Fruit fly (Drosophila melanogaster): ENCODE data around the gene bsh.
A peak's percentile ranks its signal among the peaks of the same experiment; 100 is the strongest.

The bsh gene

DNA sequence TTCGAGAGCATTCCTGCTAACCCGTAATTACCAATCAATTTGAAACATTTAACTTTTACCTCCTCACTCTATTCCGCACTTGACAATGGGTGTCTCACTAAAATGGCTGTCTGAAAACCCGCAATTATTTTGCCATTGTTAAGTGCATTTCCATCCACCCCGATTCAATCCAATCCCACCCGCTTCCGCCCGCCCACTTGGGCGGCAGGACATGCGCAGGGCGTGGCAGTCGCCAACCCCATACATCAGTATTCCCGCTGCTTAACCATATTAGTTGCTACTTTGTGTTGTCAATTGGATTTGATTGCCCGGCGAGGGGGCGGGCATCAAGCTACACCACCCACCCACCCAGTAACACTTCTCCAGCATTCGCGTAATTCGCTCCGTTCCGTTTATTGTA is 3.5 kb downstream of the bsh start:
- TF ChIP-seq CG7045 (GFP tag; optimal IDR thresholded peaks at IDR 0.05) (no peak), CG11617 (GFP tag; optimal IDR thresholded peaks at IDR 0.05) (no peak), cnc (optimal IDR thresholded peaks at IDR 0.05) (no peak), CG7101 (tag; optimal IDR thresholded peaks at IDR 0.05) (no peak), CG14711 (tag; optimal IDR thresholded peaks at IDR 0.05) (no peak), tj (GFP tag; optimal IDR thresholded peaks at IDR 0.05) (no peak)

DNA sequence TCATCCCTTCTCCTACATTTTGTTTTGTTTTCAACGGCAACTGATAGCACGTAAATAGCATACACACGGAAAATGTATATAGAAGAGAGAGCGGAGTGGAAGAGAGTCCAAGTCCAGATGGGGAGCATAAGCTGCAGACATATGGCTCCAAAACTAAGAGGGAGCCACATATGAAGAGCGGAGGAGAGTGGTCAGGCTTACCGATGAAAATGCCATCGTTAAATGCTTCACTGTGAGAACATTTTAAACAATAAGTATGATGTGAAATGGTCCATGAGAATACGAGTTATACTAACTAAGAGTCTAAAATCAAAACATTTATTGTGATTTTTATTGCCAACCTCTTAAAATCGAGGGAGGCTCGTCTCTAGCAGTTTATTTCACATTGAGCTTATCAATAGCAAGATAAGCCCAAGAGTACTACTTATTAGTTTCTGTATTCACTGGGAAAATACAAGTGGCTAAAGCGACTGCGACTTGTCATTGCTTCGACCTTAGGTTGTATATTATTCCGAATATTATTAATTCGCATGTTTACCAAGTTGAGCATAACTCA is 4.2 kb downstream of the bsh start:
- no peak for TF ChIP-seq CG1620 (GFP tag; optimal IDR thresholded peaks at IDR 0.05)
- TF ChIP-seq tj (GFP tag; optimal IDR thresholded peaks at IDR 0.05) = no peak
- no peak for TF ChIP-seq CG7045 (GFP tag; optimal IDR thresholded peaks at IDR 0.05)
- TF ChIP-seq CG5204 (GFP tag; optimal IDR thresholded peaks at IDR 0.05) = no peak
- TF ChIP-seq Mnt (GFP tag; optimal IDR thresholded peaks at IDR 0.05) = no peak
- no peak for TF ChIP-seq Clk (GFP tag; optimal IDR thresholded peaks at IDR 0.05)
- TF ChIP-seq CG11617 (GFP tag; optimal IDR thresholded peaks at IDR 0.05) = no peak
- no peak for TF ChIP-seq CG7101 (tag; optimal IDR thresholded peaks at IDR 0.05)
- TF ChIP-seq toe (GFP tag; optimal IDR thresholded peaks at IDR 0.05) = no peak
- no peak for TF ChIP-seq Hr96 (GFP tag; optimal IDR thresholded peaks at IDR 0.05)
- no peak for TF ChIP-seq CG12768 (GFP tag; optimal IDR thresholded peaks at IDR 0.05)
- TF ChIP-seq cnc (optimal IDR thresholded peaks at IDR 0.05) = no peak
- TF ChIP-seq kay (GFP tag; ENCODE audit: borderline replicate concordance) = no peak
- TF ChIP-seq pad (GFP tag; optimal IDR thresholded peaks at IDR 0.05) = no peak
- no peak for TF ChIP-seq bab1 (GFP tag; optimal IDR thresholded peaks at IDR 0.05)

DNA sequence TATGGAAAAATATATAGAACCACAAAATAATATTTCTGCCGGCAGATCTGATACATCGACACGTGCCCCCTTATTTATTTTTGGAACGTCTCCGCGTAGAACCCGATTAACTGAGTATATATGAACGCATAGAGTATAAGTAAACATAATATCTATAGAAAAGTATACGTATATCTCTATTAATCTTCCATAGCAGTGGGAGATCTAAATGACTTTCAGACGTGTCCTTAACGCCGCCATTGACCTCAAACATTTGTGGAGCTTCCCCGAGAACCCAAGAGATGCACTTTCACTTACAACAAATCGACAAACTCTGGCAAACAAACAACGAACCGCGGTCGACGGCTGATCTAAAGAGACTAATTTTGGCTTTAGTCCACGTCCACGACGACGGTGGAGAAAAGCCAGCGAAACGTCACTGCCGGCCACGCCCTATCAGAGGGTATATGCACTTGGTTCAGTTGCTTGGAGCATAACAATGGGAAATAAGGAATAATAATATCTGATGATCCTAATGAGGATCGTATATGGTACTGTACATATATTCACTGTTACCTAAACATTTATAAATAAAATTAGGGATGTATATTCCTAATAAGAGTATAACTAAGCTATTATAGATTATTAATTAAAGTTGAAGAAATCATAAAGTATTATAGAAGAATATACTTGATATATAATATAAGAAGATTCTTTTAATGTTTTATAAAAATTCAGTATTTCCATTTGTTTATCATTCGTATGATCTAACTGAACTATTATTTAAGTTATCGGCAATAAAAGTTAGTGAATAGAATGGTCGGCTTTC is 4.9 kb downstream of the bsh start, which contains the start of gene fbp:
Gene fbp, minus strand, starts transcription at position 364 of the 808 bp plus-strand sequence.
- TF ChIP-seq cnc (optimal IDR thresholded peaks at IDR 0.05) = no peak
- no peak for TF ChIP-seq CG12768 (GFP tag; optimal IDR thresholded peaks at IDR 0.05)
- peak; percentile 89 for TF ChIP-seq CG11617 (GFP tag; optimal IDR thresholded peaks at IDR 0.05)
- peak; percentile 36 for TF ChIP-seq CG14711 (tag; optimal IDR thresholded peaks at IDR 0.05)
- peak; percentile 54 for TF ChIP-seq Mnt (GFP tag; optimal IDR thresholded peaks at IDR 0.05)
- peak; percentile 46 for TF ChIP-seq CG33017 (tag; optimal IDR thresholded peaks at IDR 0.05)
- peak; percentile 33 for TF ChIP-seq bab1 (GFP tag; optimal IDR thresholded peaks at IDR 0.05)
- no peak for TF ChIP-seq toe (GFP tag; optimal IDR thresholded peaks at IDR 0.05)
- peak; percentile 39 for TF ChIP-seq kay (GFP tag; ENCODE audit: borderline replicate concordance)
- TF ChIP-seq cic (GFP tag; optimal IDR thresholded peaks at IDR 0.05) = peak; percentile 12
- peak; percentile 83 for TF ChIP-seq pad (GFP tag; optimal IDR thresholded peaks at IDR 0.05)
- peak; percentile 68 for TF ChIP-seq CG7101 (tag; optimal IDR thresholded peaks at IDR 0.05)
- peak; percentile 47 for TF ChIP-seq tj (GFP tag; optimal IDR thresholded peaks at IDR 0.05)
- TF ChIP-seq Hr96 (GFP tag; optimal IDR thresholded peaks at IDR 0.05) = peak; percentile 26
- TF ChIP-seq CG5204 (GFP tag; optimal IDR thresholded peaks at IDR 0.05) = peak; percentile 30
- no peak for TF ChIP-seq Clk (GFP tag; optimal IDR thresholded peaks at IDR 0.05)
- TF ChIP-seq CG7045 (GFP tag; optimal IDR thresholded peaks at IDR 0.05) = peak; percentile 40
- TF ChIP-seq ovo (GFP tag; optimal IDR thresholded peaks at IDR 0.05) = peak; percentile 45
- TF ChIP-seq Crg-1 (GFP tag; optimal IDR thresholded peaks at IDR 0.05) = no peak
- peak; percentile 30 for TF ChIP-seq CG1620 (GFP tag; optimal IDR thresholded peaks at IDR 0.05)

DNA sequence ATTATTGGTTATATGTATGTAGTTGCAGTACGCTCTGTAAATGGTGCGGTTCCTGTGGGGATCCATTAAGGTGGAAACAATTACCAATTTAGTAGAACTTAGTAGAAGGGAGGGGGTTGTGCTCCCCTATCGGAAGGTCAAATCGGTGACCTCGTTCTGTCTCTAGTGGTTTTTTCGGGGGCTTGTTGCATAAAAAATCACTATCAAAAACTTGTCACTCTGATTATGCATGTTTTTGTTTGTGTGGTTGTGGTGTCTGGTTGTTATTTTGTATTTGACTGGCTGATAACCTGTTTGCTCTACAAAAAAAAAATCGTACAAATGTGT is 5.5 kb downstream of the bsh start:
- no peak for TF ChIP-seq CG14711 (tag; optimal IDR thresholded peaks at IDR 0.05)
- TF ChIP-seq cic (GFP tag; optimal IDR thresholded peaks at IDR 0.05) = no peak
- no peak for TF ChIP-seq Mnt (GFP tag; optimal IDR thresholded peaks at IDR 0.05)
- no peak for TF ChIP-seq bab1 (GFP tag; optimal IDR thresholded peaks at IDR 0.05)
- TF ChIP-seq Clk (GFP tag; optimal IDR thresholded peaks at IDR 0.05) = no peak
- TF ChIP-seq CG7101 (tag; optimal IDR thresholded peaks at IDR 0.05) = no peak
- no peak for TF ChIP-seq CG12768 (GFP tag; optimal IDR thresholded peaks at IDR 0.05)
- TF ChIP-seq CG5204 (GFP tag; optimal IDR thresholded peaks at IDR 0.05) = no peak
- TF ChIP-seq kay (GFP tag; ENCODE audit: borderline replicate concordance) = no peak
- no peak for TF ChIP-seq CG33017 (tag; optimal IDR thresholded peaks at IDR 0.05)
- no peak for TF ChIP-seq CG1620 (GFP tag; optimal IDR thresholded peaks at IDR 0.05)

DNA sequence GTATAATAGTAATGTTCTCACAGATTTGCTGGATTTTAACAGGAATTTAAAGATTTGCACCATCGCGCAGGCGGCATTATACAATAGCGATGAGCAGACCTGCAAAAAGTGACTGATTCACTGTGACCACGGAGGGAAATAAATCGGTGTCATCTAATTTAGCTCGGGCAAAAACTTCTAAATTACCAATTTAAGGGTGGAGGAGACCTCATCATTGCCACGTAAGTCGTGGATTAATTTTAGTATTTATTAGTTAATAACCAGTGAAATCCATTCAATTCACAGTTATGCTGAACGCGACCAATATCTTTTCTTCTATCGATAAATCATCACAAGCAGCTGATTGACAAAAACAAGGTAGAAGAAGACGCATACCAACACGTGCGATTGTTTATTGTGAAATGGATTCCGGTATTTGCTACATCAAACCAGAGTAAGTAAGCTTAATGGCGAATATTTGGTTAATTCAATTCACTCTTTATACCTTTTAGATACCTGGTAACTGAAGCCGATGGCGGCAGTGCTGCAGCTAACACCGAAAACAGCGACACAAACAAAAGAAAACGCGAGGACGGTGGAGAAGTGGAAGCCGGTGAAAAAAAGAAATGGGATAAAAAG is 10.2 kb downstream of the bsh start, which contains the start of the genes CG10628 and Dus3:
Gene CG10628, minus strand, starts transcription at position 105 of the 618 bp plus-strand sequence.
Gene Dus3, plus strand, starts transcription at position 369 of the 618 bp plus-strand sequence.
- TF ChIP-seq kay (GFP tag; ENCODE audit: borderline replicate concordance) = no peak
- TF ChIP-seq CG1620 (GFP tag; optimal IDR thresholded peaks at IDR 0.05) = peak; percentile 81
- TF ChIP-seq CG5204 (GFP tag; optimal IDR thresholded peaks at IDR 0.05) = peak; percentile 88
- peak; percentile 81 for TF ChIP-seq CG7045 (GFP tag; optimal IDR thresholded peaks at IDR 0.05)
- TF ChIP-seq Hr96 (GFP tag; optimal IDR thresholded peaks at IDR 0.05) = peak; percentile 80
- peak; percentile 81 for TF ChIP-seq CG33017 (tag; optimal IDR thresholded peaks at IDR 0.05)
- TF ChIP-seq CG14711 (tag; optimal IDR thresholded peaks at IDR 0.05) = peak; percentile 78
- TF ChIP-seq cic (GFP tag; optimal IDR thresholded peaks at IDR 0.05) = peak; percentile 20
- TF ChIP-seq bab1 (GFP tag; optimal IDR thresholded peaks at IDR 0.05) = peak; percentile 82
- peak; percentile 85 for TF ChIP-seq CG11617 (GFP tag; optimal IDR thresholded peaks at IDR 0.05)
- peak; percentile 72 for TF ChIP-seq Clk (GFP tag; optimal IDR thresholded peaks at IDR 0.05)
- TF ChIP-seq tj (GFP tag; optimal IDR thresholded peaks at IDR 0.05) = peak; percentile 60
- peak; percentile 82 for TF ChIP-seq CG12768 (GFP tag; optimal IDR thresholded peaks at IDR 0.05)
- peak; percentile 62 for TF ChIP-seq Crg-1 (GFP tag; optimal IDR thresholded peaks at IDR 0.05)
- TF ChIP-seq toe (GFP tag; optimal IDR thresholded peaks at IDR 0.05) = peak; percentile 88
- peak; percentile 86 for TF ChIP-seq CG7101 (tag; optimal IDR thresholded peaks at IDR 0.05)
- TF ChIP-seq pad (GFP tag; optimal IDR thresholded peaks at IDR 0.05) = peak; percentile 62
- TF ChIP-seq cnc (optimal IDR thresholded peaks at IDR 0.05) = no peak
- TF ChIP-seq Mnt (GFP tag; optimal IDR thresholded peaks at IDR 0.05) = peak; percentile 98
- TF ChIP-seq ovo (GFP tag; optimal IDR thresholded peaks at IDR 0.05) = peak; percentile 60

Measured in whole organism, adult.